Fruit fly (Drosophila melanogaster) whole organism: ENCODE results near the gene Ssb-c31a.

Source experiments
- CG8478 ChIP-seq: fragments of >200 bp; optimal IDR thresholded peaks from 2 replicates; lab custom pipeline; 2018; ENCODE audit warnings: inconsistent platforms
- Dll ChIP-seq: fragments of >200 bp; optimal IDR thresholded peaks from 2 replicates; lab custom pipeline; 2017
- EcR ChIP-seq, 2 experiments: fragments of >200 bp; optimal IDR thresholded peaks; 2 replicates each; lab custom pipeline; 2017; ENCODE audit warnings: missing biosample characterization in 2 of 2, missing genetic modification characterization in 2 of 2, missing genetic modification reagents in 2 of 2
- pan ChIP-seq: fragments of >200 bp; optimal IDR thresholded peaks from 2 replicates; lab custom pipeline; 2017
- psq ChIP-seq: fragments of >200 bp; optimal IDR thresholded peaks from 2 replicates; lab custom pipeline; 2017
- usp ChIP-seq: fragments of >200 bp; optimal IDR thresholded peaks from 2 replicates; lab custom pipeline; 2017; ENCODE audit warnings: missing biosample characterization, missing genetic modification characterization, mixed read lengths

Ssb-c31a gene

dm6 chr2L:8211070-8211469 lies at the start of gene Ssb-c31a:
TSS of gene Ssb-c31a (plus strand) at chr2L:8211347.
- no peak for TF ChIP-seq EcR (GFP tag; optimal IDR thresholded peaks at IDR 0.05; lab: Kevin White, UChicago)
- no peak for TF ChIP-seq CG8478 (lab: Kevin White, UChicago)
- TF ChIP-seq Dll: no peak
- TF ChIP-seq usp (GFP tag; lab: Kevin White, UChicago): no peak
- no peak for TF ChIP-seq pan (lab: Kevin White, UChicago)
- no peak for TF ChIP-seq psq (lab: Kevin White, UChicago)

dm6 chr2L:8161994-8162306 lies 49.2 kb upstream of the Ssb-c31a start:
- TF ChIP-seq psq (lab: Kevin White, UChicago) (no peak), EcR (GFP tag; optimal IDR thresholded peaks at IDR 0.05; lab: Kevin White, UChicago) (peak; percentile 82 to 94), CG8478 (lab: Kevin White, UChicago) (no peak), pan (lab: Kevin White, UChicago) (no peak)

dm6 chr2L:8162307-8163024 lies 48.7 kb upstream of the Ssb-c31a start, which contains the start of gene Acbp1:
TSS of gene Acbp1 (minus strand) at chr2L:8162452.
- TF ChIP-seq psq (lab: Kevin White, UChicago) (no peak), CG8478 (lab: Kevin White, UChicago) (no peak), EcR (GFP tag; optimal IDR thresholded peaks at IDR 0.05; lab: Kevin White, UChicago) (peak in 1 of 2 experiments; percentile 52), usp (GFP tag; lab: Kevin White, UChicago) (no peak), Dll (no peak), pan (lab: Kevin White, UChicago) (no peak)

- TF ChIP-seq Dll (no peak), EcR (GFP tag; optimal IDR thresholded peaks at IDR 0.05; lab: Kevin White, UChicago) (no peak), usp (GFP tag; lab: Kevin White, UChicago) (no peak), psq (lab: Kevin White, UChicago) (no peak), CG8478 (lab: Kevin White, UChicago) (no peak), pan (lab: Kevin White, UChicago) (no peak)
Observed at dm6 chr2L:8163025-8163351, 48.2 kb upstream of the Ssb-c31a start, which contains the start of gene Piezo. TSS of gene Piezo (plus strand) at chr2L:8163073.

- no peak for TF ChIP-seq usp (GFP tag; lab: Kevin White, UChicago)
- no peak for TF ChIP-seq psq (lab: Kevin White, UChicago)
- TF ChIP-seq CG8478 (lab: Kevin White, UChicago): no peak
- TF ChIP-seq EcR (GFP tag; optimal IDR thresholded peaks at IDR 0.05; lab: Kevin White, UChicago): no peak
Observed at dm6 chr2L:8163588-8164166, 47.5 kb upstream of the Ssb-c31a start.

- TF ChIP-seq usp (GFP tag; lab: Kevin White, UChicago): no peak
- TF ChIP-seq pan (lab: Kevin White, UChicago): no peak
- TF ChIP-seq CG8478 (lab: Kevin White, UChicago): no peak
- TF ChIP-seq EcR (GFP tag; optimal IDR thresholded peaks at IDR 0.05; lab: Kevin White, UChicago): no peak
- TF ChIP-seq Dll: no peak
- TF ChIP-seq psq (lab: Kevin White, UChicago): no peak
Observed at dm6 chr2L:8164219-8164618, 46.9 kb upstream of the Ssb-c31a start.

dm6 chr2L:8165800-8166576 lies 45.2 kb upstream of the Ssb-c31a start:
- no peak for TF ChIP-seq Dll
- TF ChIP-seq pan (lab: Kevin White, UChicago): no peak
- TF ChIP-seq EcR (GFP tag; optimal IDR thresholded peaks at IDR 0.05; lab: Kevin White, UChicago): no peak
- no peak for TF ChIP-seq psq (lab: Kevin White, UChicago)
- no peak for TF ChIP-seq CG8478 (lab: Kevin White, UChicago)
- TF ChIP-seq usp (GFP tag; lab: Kevin White, UChicago): no peak

dm6 chr2L:8168075-8168474 lies 43.1 kb upstream of the Ssb-c31a start:
- TF ChIP-seq Dll (no peak), EcR (GFP tag; optimal IDR thresholded peaks at IDR 0.05; lab: Kevin White, UChicago) (no peak), psq (lab: Kevin White, UChicago) (no peak), CG8478 (lab: Kevin White, UChicago) (no peak), pan (lab: Kevin White, UChicago) (no peak)

dm6 chr2L:8170600-8171182 lies 40.5 kb upstream of the Ssb-c31a start:
- TF ChIP-seq psq (lab: Kevin White, UChicago): no peak
- no peak for TF ChIP-seq pan (lab: Kevin White, UChicago)
- TF ChIP-seq usp (GFP tag; lab: Kevin White, UChicago): no peak
- TF ChIP-seq EcR (GFP tag; optimal IDR thresholded peaks at IDR 0.05; lab: Kevin White, UChicago): no peak
- no peak for TF ChIP-seq Dll
- no peak for TF ChIP-seq CG8478 (lab: Kevin White, UChicago)

- TF ChIP-seq Dll (no peak), pan (lab: Kevin White, UChicago) (no peak)
Observed at dm6 chr2L:8171544-8171943, 39.6 kb upstream of the Ssb-c31a start.

dm6 chr2L:8185008-8185407 lies 26.1 kb upstream of the Ssb-c31a start:
- TF ChIP-seq CG8478 (lab: Kevin White, UChicago) (no peak), Dll (no peak), pan (lab: Kevin White, UChicago) (no peak), usp (GFP tag; lab: Kevin White, UChicago) (no peak), psq (lab: Kevin White, UChicago) (no peak), EcR (GFP tag; optimal IDR thresholded peaks at IDR 0.05; lab: Kevin White, UChicago) (no peak)
